Fruit fly (Drosophila melanogaster) whole organism, embryonic: ENCODE measurements around the gene CG32237.

Source experiments
- Atf6 ChIP-seq: fragments of 200-800 bp; sonication (Bioruptor generic); IDR thresholded peaks from 2 replicates; pipeline ENCODE4 v1.3.6; 2022; ENCODE audit warnings: missing biosample characterization, missing genetic modification characterization
- CG10565 ChIP-seq: fragments of 200-800 bp; sonication (Bioruptor generic); optimal IDR thresholded peaks from 3 replicates; lab custom pipeline; 2016; ENCODE audit warnings: missing biosample characterization, mild to moderate bottlenecking, missing genetic modification characterization
- CG11247 ChIP-seq: fragments of 200-800 bp; sonication (Bioruptor generic); IDR thresholded peaks from 2 replicates; pipeline ENCODE4 v1.3.6; 2022; ENCODE audit warnings: missing biosample characterization, missing genetic modification characterization
- CG12236 ChIP-seq: fragments of 200-800 bp; sonication (Bioruptor generic); optimal IDR thresholded peaks from 2 replicates; lab custom pipeline; 2016; ENCODE audit warnings: missing biosample characterization, missing genetic modification characterization
- CG12942 ChIP-seq: fragments of 200-800 bp; sonication (Bioruptor generic); optimal IDR thresholded peaks from 3 replicates; lab custom pipeline; 2016; ENCODE audit warnings: missing biosample characterization, missing genetic modification characterization
- CG13894 ChIP-seq: fragments of 200-800 bp; sonication (Bioruptor generic); optimal IDR thresholded peaks from 3 replicates; lab custom pipeline; 2018; ENCODE audit warnings: missing biosample characterization, mild to moderate bottlenecking, missing genetic modification characterization, moderate library complexity
- CG15514 ChIP-seq: fragments of 200-800 bp; sonication (Bioruptor generic); optimal IDR thresholded peaks from 3 replicates; lab custom pipeline; 2017; ENCODE audit warnings: missing biosample characterization, missing genetic modification characterization, mild to moderate bottlenecking, moderate library complexity, missing genetic modification reagents
- CG15696 ChIP-seq: fragments of 200-800 bp; sonication (Bioruptor generic); optimal IDR thresholded peaks from 2 replicates; lab custom pipeline; 2019; ENCODE audit warnings: missing biosample characterization, mild to moderate bottlenecking, missing genetic modification characterization, moderate library complexity
- CG16815 ChIP-seq: fragments of 200-800 bp; sonication (Bioruptor generic); optimal IDR thresholded peaks from 3 replicates; lab custom pipeline; 2017; ENCODE audit warnings: missing biosample characterization, mild to moderate bottlenecking, missing genetic modification characterization
- CG18764 ChIP-seq: fragments of 200-800 bp; sonication (Bioruptor generic); optimal IDR thresholded peaks from 3 replicates; lab custom pipeline; 2016; ENCODE audit warnings: missing biosample characterization, missing genetic modification characterization
- CG2116 ChIP-seq: fragments of 200-800 bp; sonication (Bioruptor generic); optimal IDR thresholded peaks from 3 replicates; lab custom pipeline; 2018; ENCODE audit warnings: missing biosample characterization, mild to moderate bottlenecking, missing genetic modification characterization
- CG30403 ChIP-seq: fragments of 200-800 bp; sonication (Bioruptor generic); optimal IDR thresholded peaks from 3 replicates; lab custom pipeline; 2016; ENCODE audit warnings: missing biosample characterization, missing genetic modification characterization
- CG30431 ChIP-seq: fragments of 200-800 bp; sonication (Bioruptor generic); optimal IDR thresholded peaks from 2 replicates; lab custom pipeline; 2017; ENCODE audit warnings: missing biosample characterization, missing genetic modification characterization
- CG3163 ChIP-seq: fragments of 200-800 bp; sonication (Bioruptor generic); optimal IDR thresholded peaks from 3 replicates; lab custom pipeline; 2016; ENCODE audit warnings: missing biosample characterization, missing genetic modification characterization
- CG34224 ChIP-seq: fragments of 200-800 bp; sonication (Bioruptor generic); IDR thresholded peaks from 3 replicates; pipeline ENCODE4 v1.3.6; 2022; ENCODE audit warnings: missing biosample characterization, missing genetic modification characterization; ENCODE audit not compliant: partially characterized antibody
- CG3726 ChIP-seq: fragments of 200-800 bp; sonication (Bioruptor generic); IDR thresholded peaks from 3 replicates; pipeline ENCODE4, ENCODE4 v1.3.6; 2022; ENCODE audit warnings: missing biosample characterization, missing genetic modification characterization
- CG3847 ChIP-seq: fragments of 200-800 bp; sonication (Bioruptor generic); IDR thresholded peaks from 2 replicates; pipeline ENCODE4 v1.3.6; 2022; ENCODE audit warnings: missing biosample characterization, missing genetic modification characterization
- CG8388 ChIP-seq: fragments of 200-800 bp; sonication (Bioruptor generic); optimal IDR thresholded peaks from 2 replicates; lab custom pipeline; 2019; ENCODE audit warnings: missing biosample characterization, mild to moderate bottlenecking, missing genetic modification characterization, moderate library complexity
- CHES-1-like ChIP-seq: fragments of 200-800 bp; sonication (Bioruptor generic); optimal IDR thresholded peaks from 2 replicates; lab custom pipeline; 2016; ENCODE audit warnings: missing biosample characterization, missing genetic modification characterization
- Chrac-16 ChIP-seq: fragments of 200-800 bp; sonication (Bioruptor generic); optimal IDR thresholded peaks from 3 replicates; lab custom pipeline; 2016; ENCODE audit warnings: missing biosample characterization, missing genetic modification characterization
- D19B ChIP-seq: fragments of 200-800 bp; sonication (Bioruptor generic); optimal IDR thresholded peaks from 2 replicates; lab custom pipeline; 2017; ENCODE audit warnings: missing biosample characterization, mild to moderate bottlenecking, missing genetic modification characterization
- Dad ChIP-seq: fragments of 200-800 bp; sonication (Bioruptor generic); optimal IDR thresholded peaks from 3 replicates; lab custom pipeline; 2016; ENCODE audit warnings: missing biosample characterization, missing genetic modification characterization
- Elba2 ChIP-seq: fragments of 200-800 bp; sonication (Bioruptor generic); optimal IDR thresholded peaks from 3 replicates; lab custom pipeline; 2016; ENCODE audit warnings: missing biosample characterization, missing genetic modification characterization
- Ets97D ChIP-seq: fragments of 200-800 bp; sonication (Bioruptor generic); optimal IDR thresholded peaks from 3 replicates; lab custom pipeline; 2016; ENCODE audit warnings: missing biosample characterization, missing genetic modification characterization
- HLH4C ChIP-seq: fragments of 200-800 bp; sonication (Bioruptor generic); IDR thresholded peaks from 3 replicates; pipeline ENCODE4 v1.3.6; 2022; ENCODE audit warnings: missing biosample characterization, missing genetic modification characterization; ENCODE audit not compliant: partially characterized antibody
- Hmr ChIP-seq: fragments of 200-800 bp; sonication (Bioruptor generic); optimal IDR thresholded peaks from 3 replicates; lab custom pipeline; 2017; ENCODE audit warnings: mild to moderate bottlenecking, missing biosample characterization, missing genetic modification reagents, missing genetic modification characterization
- Hr3 ChIP-seq: fragments of 200-800 bp; sonication (Bioruptor generic); optimal IDR thresholded peaks from 3 replicates; lab custom pipeline; 2016; ENCODE audit warnings: missing biosample characterization, missing genetic modification characterization
- MTF-1 ChIP-seq: fragments of 200-800 bp; sonication (Bioruptor generic); optimal IDR thresholded peaks from 2 replicates; lab custom pipeline; 2018; ENCODE audit warnings: missing biosample characterization, mild to moderate bottlenecking, missing genetic modification characterization, borderline replicate concordance
- Neu2 ChIP-seq: fragments of 200-800 bp; sonication (Bioruptor generic); optimal IDR thresholded peaks from 3 replicates; lab custom pipeline; 2016; ENCODE audit warnings: missing biosample characterization, missing genetic modification characterization, borderline replicate concordance
- Nf-YC ChIP-seq: fragments of 200-800 bp; optimal IDR thresholded peaks from 3 replicates; lab custom pipeline; 2019; ENCODE audit warnings: missing biosample characterization, mild to moderate bottlenecking, missing genetic modification characterization, moderate library complexity
- Oaz ChIP-seq: fragments of 200-800 bp; sonication (Bioruptor generic); IDR thresholded peaks from 2 replicates; pipeline ENCODE4 v1.3.6; 2022; ENCODE audit warnings: missing biosample characterization, missing genetic modification characterization
- Scr ChIP-seq: fragments of 200-800 bp; sonication (Bioruptor generic); IDR thresholded peaks from 2 replicates; pipeline ENCODE4 v1.3.6; 2022; ENCODE audit warnings: missing biosample characterization, missing genetic modification characterization; ENCODE audit not compliant: partially characterized antibody
- Spps ChIP-seq: fragments of 200-800 bp; sonication (Bioruptor generic); optimal IDR thresholded peaks from 2 replicates; lab custom pipeline; 2018; ENCODE audit warnings: missing biosample characterization, mild to moderate bottlenecking, missing genetic modification characterization
- br ChIP-seq: fragments of >200 bp; optimal IDR thresholded peaks from 2 replicates; lab custom pipeline; 2017
- eve ChIP-seq, 2 experiments: fragments of >200 bp; optimal IDR thresholded peaks; 2 replicates each; lab custom pipeline; 2017; ENCODE audit warnings: missing biosample characterization in 2 of 2, missing genetic modification characterization in 2 of 2
- fd64A ChIP-seq: fragments of 200-800 bp; sonication (Bioruptor generic); optimal IDR thresholded peaks from 3 replicates; lab custom pipeline; 2018; ENCODE audit warnings: missing biosample characterization, mild to moderate bottlenecking, missing genetic modification characterization
- gem ChIP-seq: fragments of 200-800 bp; sonication (Bioruptor generic); optimal IDR thresholded peaks from 2 replicates; lab custom pipeline; 2019; ENCODE audit warnings: missing biosample characterization, mild to moderate bottlenecking, missing genetic modification characterization, moderate library complexity
- h ChIP-seq: fragments of >200 bp; optimal IDR thresholded peaks from 2 replicates; lab custom pipeline; 2017
- hb ChIP-seq: fragments of 200-800 bp; sonication (Bioruptor generic); IDR thresholded peaks from 3 replicates; pipeline ENCODE4 v1.3.6; 2022; ENCODE audit warnings: missing biosample characterization, missing genetic modification characterization; ENCODE audit not compliant: partially characterized antibody
- inv ChIP-seq: fragments of 200-800 bp; sonication (Bioruptor generic); IDR thresholded peaks from 2 replicates; pipeline ENCODE4 v1.3.6; 2022; ENCODE audit warnings: missing biosample characterization, missing genetic modification characterization; ENCODE audit not compliant: partially characterized antibody
- jing ChIP-seq: fragments of 200-800 bp; sonication (Bioruptor generic); optimal IDR thresholded peaks from 2 replicates; lab custom pipeline; 2018; ENCODE audit warnings: missing biosample characterization, mild to moderate bottlenecking, missing genetic modification characterization
- klu ChIP-seq: fragments of 200-800 bp; sonication (Bioruptor generic); IDR thresholded peaks from 2 replicates; pipeline ENCODE4 v1.3.6; 2022; ENCODE audit warnings: missing biosample characterization, missing genetic modification characterization
- lmd ChIP-seq: fragments of 200-800 bp; sonication (Bioruptor generic); IDR thresholded peaks from 2 replicates; pipeline ENCODE4 v1.3.6; 2022; ENCODE audit warnings: missing biosample characterization, missing genetic modification characterization
- phol ChIP-seq: fragments of 200-800 bp; sonication (Bioruptor generic); optimal IDR thresholded peaks from 3 replicates; lab custom pipeline; 2018; ENCODE audit warnings: missing biosample characterization, mild to moderate bottlenecking, missing genetic modification characterization, moderate library complexity
- pnt ChIP-seq: fragments of 200-800 bp; sonication (Bioruptor generic); optimal IDR thresholded peaks from 3 replicates; lab custom pipeline; 2016; ENCODE audit warnings: missing biosample characterization, missing genetic modification characterization
- schlank ChIP-seq: fragments of 200-800 bp; sonication (Bioruptor generic); optimal IDR thresholded peaks from 2 replicates; lab custom pipeline; 2018; ENCODE audit warnings: missing biosample characterization, mild to moderate bottlenecking, missing genetic modification characterization
- stwl ChIP-seq: fragments of 200-800 bp; sonication (Bioruptor generic); optimal IDR thresholded peaks from 3 replicates; lab custom pipeline; 2018; ENCODE audit warnings: missing biosample characterization, mild to moderate bottlenecking, missing genetic modification characterization, moderate library complexity
- toy ChIP-seq: fragments of 200-800 bp; sonication (Bioruptor generic); IDR thresholded peaks from 2 replicates; pipeline ENCODE4 v1.3.6; 2022; ENCODE audit warnings: missing biosample characterization, missing genetic modification characterization
- unc-4 ChIP-seq: fragments of 200-800 bp; sonication (Bioruptor generic); IDR thresholded peaks from 2 replicates; pipeline ENCODE4 v1.3.6; 2022; ENCODE audit warnings: missing biosample characterization, missing genetic modification characterization; ENCODE audit not compliant: partially characterized antibody
- zen2 ChIP-seq: fragments of 200-800 bp; sonication (Bioruptor generic); IDR thresholded peaks from 3 replicates; pipeline ENCODE4 v1.3.6; 2022; ENCODE audit warnings: missing biosample characterization, missing genetic modification characterization; ENCODE audit not compliant: partially characterized antibody
- zfh2 ChIP-seq: fragments of 200-800 bp; sonication (Bioruptor generic); optimal IDR thresholded peaks from 2 replicates; lab custom pipeline; 2016; ENCODE audit warnings: missing biosample characterization, missing genetic modification characterization

CG32237 gene

dm6 chr3L:4852411-4853050 is at the start of gene CG32237 (continued):
- TF ChIP-seq CG10565 (GFP tag; lab: Kevin White, UChicago) (no peak), CG11247 (GFP tag; lab: Robert Waterston, UW) (no peak), zfh2 (GFP tag; lab: Kevin White, UChicago) (no peak), CG30431 (GFP tag; lab: Kevin White, UChicago) (no peak), D19B (GFP tag; lab: Kevin White, UChicago) (no peak), CG2116 (GFP tag; lab: Kevin White, UChicago) (no peak), Scr (GFP tag; lab: Robert Waterston, UW) (no peak), zen2 (GFP tag; lab: Robert Waterston, UW) (no peak), HLH4C (GFP tag; lab: Robert Waterston, UW) (no peak), Chrac-16 (no peak), MTF-1 (GFP tag; lab: Kevin White, UChicago) (no peak), stwl (no peak), Ets97D (no peak), CG3847 (GFP tag; lab: Robert Waterston, UW) (no peak), CG16815 (GFP tag; lab: Kevin White, UChicago) (no peak), CG15514 (no peak), CG15696 (tag; lab: Kevin White, UChicago) (no peak), CG8388 (GFP tag; lab: Kevin White, UChicago) (no peak), eve (GFP tag; optimal IDR thresholded peaks at IDR 0.05; lab: Kevin White, UChicago) (no peak), Elba2 (GFP tag; lab: Kevin White, UChicago) (no peak), CG12236 (no peak), CG3163 (GFP tag; lab: Kevin White, UChicago) (no peak), Dad (GFP tag; lab: Kevin White, UChicago) (no peak), Nf-YC (tag; lab: Kevin White, UChicago) (peak; percentile 25), CHES-1-like (GFP tag; lab: Kevin White, UChicago) (no peak), Neu2 (GFP tag; lab: Kevin White, UChicago) (no peak), unc-4 (GFP tag; lab: Robert Waterston, UW) (no peak), CG3726 (GFP tag; lab: Robert Waterston, UW) (no peak), fd64A (GFP tag; lab: Kevin White, UChicago) (no peak), CG30403 (GFP tag; lab: Kevin White, UChicago) (no peak), CG13894 (tag; lab: Kevin White, UChicago) (no peak), Hmr (GFP tag; lab: Kevin White, UChicago) (peak; percentile 50), toy (GFP tag; lab: Robert Waterston, UW) (no peak), pnt (GFP tag; lab: Kevin White, UChicago) (no peak), Oaz (no peak), schlank (tag; lab: Kevin White, UChicago) (no peak), phol (tag; lab: Kevin White, UChicago) (no peak), jing (GFP tag; lab: Kevin White, UChicago) (no peak), Atf6 (GFP tag; lab: Robert Waterston, UW) (no peak), gem (tag; lab: Kevin White, UChicago) (peak; percentile 63), Hr3 (no peak), inv (GFP tag; lab: Robert Waterston, UW) (no peak), klu (GFP tag; lab: Robert Waterston, UW) (no peak), Spps (no peak), hb (GFP tag; lab: Robert Waterston, UW) (no peak), CG34224 (GFP tag; lab: Robert Waterston, UW) (no peak), CG12942 (GFP tag; lab: Kevin White, UChicago) (no peak), lmd (GFP tag; lab: Robert Waterston, UW) (peak; percentile 35; the same call in 1 of the 2 replicates), br (lab: Kevin White, UChicago) (no peak), CG18764 (no peak), h (no peak)
